Worm (Caenorhabditis elegans) whole organism, L3 larva: ENCODE measurements around the gene Y41C4A.8.

Source experiments
- aly-2 ChIP-seq: fragments of 150-350 bp; optimal IDR thresholded peaks from 2 replicates; lab custom pipeline; 2014; ENCODE audit warnings: missing biosample characterization, missing genetic modification characterization
- fkh-10 ChIP-seq: sonication (generic microtip); optimal IDR thresholded peaks from 2 replicates; lab custom pipeline; 2017; ENCODE audit warnings: missing biosample characterization, missing genetic modification reagents, missing genetic modification characterization
- nhr-25 ChIP-seq: sonication (generic microtip); optimal IDR thresholded peaks from 2 replicates; lab custom pipeline; 2017; ENCODE audit warnings: missing biosample characterization, missing genetic modification characterization
- nhr-76 ChIP-seq: fragments of 150-350 bp; sonication (generic microtip); optimal IDR thresholded peaks from 5 replicates; lab custom pipeline; 2014; ENCODE audit warnings: missing biosample characterization, missing genetic modification characterization
- unc-62 ChIP-seq: fragments of 150-350 bp; sonication (generic microtip); optimal IDR thresholded peaks from 4 replicates; lab custom pipeline; 2014; ENCODE audit warnings: missing biosample characterization, missing genetic modification reagents, missing genetic modification characterization
- ztf-11 ChIP-seq: fragments of 150-350 bp; optimal IDR thresholded peaks from 2 replicates; lab custom pipeline; 2014; ENCODE audit warnings: missing biosample characterization, missing genetic modification characterization

DNA sequence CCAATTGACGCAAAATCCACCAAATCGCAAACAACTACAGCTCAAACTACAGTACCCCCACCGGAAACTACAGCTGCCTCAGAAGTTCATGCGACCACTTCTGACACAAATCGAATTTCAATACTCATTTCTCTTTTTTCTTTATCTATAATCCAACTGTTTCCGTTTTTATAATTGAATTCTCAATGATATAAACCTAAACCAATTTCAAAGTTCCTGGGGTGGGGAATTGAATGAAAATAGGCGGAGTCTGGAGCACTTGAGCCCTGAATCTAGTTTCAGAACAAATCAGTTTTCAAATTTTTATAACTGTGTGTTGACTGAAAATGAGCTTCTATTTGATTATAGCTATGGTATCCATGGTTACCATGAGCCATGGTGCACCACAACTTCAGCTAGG is 12.3 kb downstream of the Y41C4A.8 start, which contains the start of gene Y41C4A.6:
- TF ChIP-seq nhr-25 (tag; lab: Kevin White, UChicago) (no peak), nhr-76 (tag; lab: Kevin White, UChicago) (no peak), unc-62 (no peak), fkh-10 (GFP tag; lab: Kevin White, UChicago) (no peak), ztf-11 (no peak), aly-2 (tag; lab: Kevin White, UChicago) (no peak)
